Fruit fly (Drosophila melanogaster): ENCODE measurements around the gene Ccp84Ag.

Gene Ccp84Ag

DNA sequence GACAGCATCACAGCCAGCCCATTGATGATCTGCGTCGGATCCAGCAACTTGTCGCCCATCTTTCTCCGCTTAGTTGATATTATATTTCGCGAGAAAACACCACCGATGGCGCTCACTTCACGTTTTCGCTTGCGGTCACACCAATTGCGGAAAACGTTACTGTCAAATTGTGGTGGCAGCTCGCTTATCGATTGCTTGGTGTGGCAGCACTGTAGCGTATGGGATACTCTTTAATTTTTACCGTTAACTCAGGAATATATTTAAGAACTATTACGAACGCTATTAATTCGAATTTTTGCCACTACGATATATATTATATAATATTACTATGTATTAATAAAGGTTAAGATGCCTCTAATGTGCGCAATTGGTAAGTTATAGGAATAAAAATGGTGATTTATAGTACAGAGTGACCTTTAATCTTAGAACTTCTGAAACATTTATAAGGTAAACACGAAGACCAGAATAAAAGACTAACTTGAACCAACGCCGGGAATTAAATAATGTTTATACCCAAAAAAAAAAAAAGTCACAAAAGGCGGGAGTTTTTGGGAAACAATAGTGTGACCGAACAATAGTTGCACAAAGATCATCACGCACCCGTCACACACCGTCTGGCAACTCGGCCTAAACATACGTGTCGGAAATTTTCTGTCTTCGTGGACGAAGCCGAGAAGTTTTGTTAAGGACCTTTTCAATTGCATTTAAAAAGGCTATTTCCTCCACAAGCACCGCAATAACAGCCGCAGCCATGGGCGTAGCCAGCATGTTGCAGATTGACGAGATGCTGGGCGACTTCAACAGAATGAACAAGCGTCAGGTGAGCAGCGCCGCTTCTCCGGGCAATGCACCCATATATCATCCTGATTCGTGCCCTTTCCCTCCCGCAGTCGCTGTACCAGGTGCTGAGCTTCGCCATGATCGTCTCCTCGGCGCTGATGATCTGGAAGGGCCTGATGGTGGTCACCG is 29.0 kb upstream of the Ccp84Ag start, which contains the start of the genes CG1307 and twr (continued):
- TF ChIP-seq CG17385 (GFP tag; optimal IDR thresholded peaks at IDR 0.05) (no peak), Spps (tag; optimal IDR thresholded peaks at IDR 0.05) (peak; percentile 24), CG12219 (GFP tag; optimal IDR thresholded peaks at IDR 0.05) (no peak), sim (GFP tag; IDR thresholded peaks at IDR 0.05) (no peak), CG2199 (GFP tag; IDR thresholded peaks at IDR 0.05) (no peak), mirr (GFP tag; optimal IDR thresholded peaks at IDR 0.05) (no peak), CG30403 (GFP tag; optimal IDR thresholded peaks at IDR 0.05) (peak; percentile 36), Neu2 (GFP tag; optimal IDR thresholded peaks at IDR 0.05; ENCODE audit: borderline replicate concordance) (no peak), slbo (GFP tag; IDR thresholded peaks at IDR 0.05) (peak; percentile 49), CG7271 (tag; optimal IDR thresholded peaks at IDR 0.05) (no peak), cato (GFP tag; optimal IDR thresholded peaks at IDR 0.05; ENCODE audit: borderline replicate concordance) (no peak), lab (GFP tag; optimal IDR thresholded peaks at IDR 0.05) (no peak), unpg (GFP tag; optimal IDR thresholded peaks at IDR 0.05) (no peak), Gsc (GFP tag; IDR thresholded peaks at IDR 0.05) (no peak), NK7.1 (GFP tag; optimal IDR thresholded peaks at IDR 0.05) (no peak), Lpt (GFP tag; optimal IDR thresholded peaks at IDR 0.05) (no peak), trem (tag; optimal IDR thresholded peaks at IDR 0.05) (peak; percentile 79), bbx (GFP tag; IDR thresholded peaks at IDR 0.05; ENCODE audit: partially characterized antibody) (0 out of 2 replicates have a peak, but pooled peaks have one; percentile 9), CG14667 (GFP tag; IDR thresholded peaks at IDR 0.05) (peak; percentile 6; the same call in 1 of the 2 replicates), hbn (GFP tag; IDR thresholded peaks at IDR 0.05; ENCODE audit: partially characterized antibody) (no peak), Antp (GFP tag; optimal IDR thresholded peaks at IDR 0.05) (no peak), psq (GFP tag; optimal IDR thresholded peaks at IDR 0.05) (no peak), Atf-2 (GFP tag; optimal IDR thresholded peaks at IDR 0.05) (no peak), CG1529 (GFP tag; optimal IDR thresholded peaks at IDR 0.05) (no peak), CG18619 (GFP tag; optimal IDR thresholded peaks at IDR 0.05) (no peak), btn (GFP tag; optimal IDR thresholded peaks at IDR 0.05) (no peak), CG6272 (GFP tag; IDR thresholded peaks at IDR 0.05) (no peak), CG5953 (GFP tag; IDR thresholded peaks at IDR 0.05) (no peak), eyg (GFP tag; optimal IDR thresholded peaks at IDR 0.05) (no peak), ro (GFP tag; IDR thresholded peaks at IDR 0.05) (no peak), HLH4C (GFP tag; IDR thresholded peaks at IDR 0.05; ENCODE audit: partially characterized antibody) (0 out of 3 replicates have a peak, but pooled peaks have one; percentile 38), tll (GFP tag; optimal IDR thresholded peaks at IDR 0.05) (peak in 1 of 2 experiments; percentile 19), exex (tag; optimal IDR thresholded peaks at IDR 0.05) (no peak), zfh1 (GFP tag; IDR thresholded peaks at IDR 0.05) (peak; percentile 31; the same call in 1 of the 3 replicates), Doc2 (GFP tag; IDR thresholded peaks at IDR 0.05) (no peak), CG3995 (GFP tag; optimal IDR thresholded peaks at IDR 0.05) (peak; percentile 96), CG10209 (GFP tag; optimal IDR thresholded peaks at IDR 0.05) (peak; percentile 11), CG18011 (GFP tag; optimal IDR thresholded peaks at IDR 0.05) (no peak), ato (GFP tag; IDR thresholded peaks at IDR 0.05; ENCODE audit: partially characterized antibody) (no peak), toy (GFP tag; IDR thresholded peaks at IDR 0.05) (no peak), CG3281 (GFP tag; optimal IDR thresholded peaks at IDR 0.05) (no peak), sna (GFP tag; IDR thresholded peaks at IDR 0.05; ENCODE audit: partially characterized antibody) (no peak), Blimp-1 (GFP tag; optimal IDR thresholded peaks at IDR 0.05) (no peak), CG13894 (tag; optimal IDR thresholded peaks at IDR 0.05) (no peak), twi (tag; optimal IDR thresholded peaks at IDR 0.05) (no peak), CG2129 (GFP tag; IDR thresholded peaks at IDR 0.05; ENCODE audit: partially characterized antibody) (no peak)

All from whole organism, embryonic.